Worm (Caenorhabditis elegans) whole organism, young adult: ENCODE measurements around the gene C55C3.1.

ENCODE experiments used
- C17E4.6 ChIP-seq: fragments of 200-800 bp; sonication (Bioruptor generic); IDR thresholded peaks from 2 replicates; pipeline ENCODE4 v1.3.6; 2022; ENCODE audit warnings: missing genetic modification reagents, missing genetic modification characterization, missing compliant biosample characterization
- D2030.7 ChIP-seq: fragments of 200-800 bp; sonication (Bioruptor generic); IDR thresholded peaks from 2 replicates; pipeline ENCODE4 v1.3.6; 2022; ENCODE audit warnings: missing genetic modification reagents, missing genetic modification characterization, missing compliant biosample characterization
- F23B12.7 ChIP-seq: sonication (generic microtip); optimal IDR thresholded peaks from 2 replicates; lab custom pipeline; 2017; ENCODE audit warnings: missing genetic modification characterization, mild to moderate bottlenecking, missing compliant biosample characterization, antibody characterized with exemption, moderate library complexity; ENCODE audit not compliant: insufficient read depth
- F37B4.10 ChIP-seq: fragments of 200-800 bp; sonication (Bioruptor generic); IDR thresholded peaks from 2 replicates; pipeline ENCODE4 v1.3.6; 2022; ENCODE audit warnings: missing genetic modification characterization, missing compliant biosample characterization
- Y53G8AR.9 ChIP-seq: fragments of 200-800 bp; sonication (Bioruptor generic); conservative IDR thresholded peaks from 2 replicates; pipeline ENCODE4 v1.3.6; 2022; ENCODE audit warnings: missing genetic modification reagents, missing genetic modification characterization, missing compliant biosample characterization
- aptf-2 ChIP-seq: fragments of 200-800 bp; sonication (Bioruptor generic); conservative IDR thresholded peaks from 2 replicates; pipeline ENCODE4 v1.3.6; 2022; ENCODE audit warnings: missing genetic modification reagents, missing genetic modification characterization, missing compliant biosample characterization
- aptf-3 ChIP-seq: fragments of 200-800 bp; sonication (Bioruptor generic); IDR thresholded peaks from 2 replicates; pipeline ENCODE4 v1.3.6; 2022; ENCODE audit warnings: missing genetic modification characterization, missing compliant biosample characterization
- attf-6 ChIP-seq: fragments of 200-800 bp; sonication (Bioruptor generic); IDR thresholded peaks from 2 replicates; pipeline ENCODE4 v1.3.6; 2022; ENCODE audit warnings: missing genetic modification reagents, missing genetic modification characterization, missing compliant biosample characterization
- bed-1 ChIP-seq: fragments of 200-800 bp; sonication (Bioruptor generic); IDR thresholded peaks from 2 replicates; pipeline ENCODE4 v1.3.6; 2022; ENCODE audit warnings: missing genetic modification reagents, missing genetic modification characterization, missing compliant biosample characterization
- ceh-91 ChIP-seq: fragments of 200-800 bp; sonication (Bioruptor generic); IDR thresholded peaks from 2 replicates; pipeline ENCODE4 v1.3.6; 2022; ENCODE audit warnings: missing genetic modification reagents, missing genetic modification characterization, missing compliant biosample characterization
- egl-18 ChIP-seq: fragments of 200-800 bp; sonication (Bioruptor generic); IDR thresholded peaks from 2 replicates; pipeline ENCODE4 v1.3.6; 2022; ENCODE audit warnings: missing genetic modification reagents, missing genetic modification characterization, missing compliant biosample characterization
- hmg-1.2 ChIP-seq: fragments of 200-800 bp; sonication (Bioruptor generic); IDR thresholded peaks from 2 replicates; pipeline ENCODE4 v1.3.6; 2022; ENCODE audit warnings: missing genetic modification reagents, missing genetic modification characterization, missing compliant biosample characterization
- hmg-20 ChIP-seq: fragments of 200-800 bp; sonication (Bioruptor generic); IDR thresholded peaks from 2 replicates; pipeline ENCODE4 v1.3.6; 2022; ENCODE audit warnings: missing genetic modification reagents, missing genetic modification characterization, missing compliant biosample characterization
- hsf-1 ChIP-seq: fragments of 200-800 bp; sonication (Bioruptor generic); IDR thresholded peaks from 2 replicates; pipeline ENCODE4 v1.3.6; 2022; ENCODE audit warnings: missing genetic modification reagents, missing genetic modification characterization, missing compliant biosample characterization
- lin-40 ChIP-seq: sonication (generic microtip); optimal IDR thresholded peaks from 2 replicates; lab custom pipeline; 2016; ENCODE audit warnings: missing genetic modification characterization, mild to moderate bottlenecking, missing compliant biosample characterization, missing genotype, missing genetic modification reagents
- madf-8 ChIP-seq: fragments of 200-800 bp; sonication (Bioruptor generic); conservative IDR thresholded peaks from 2 replicates; pipeline ENCODE4 v1.3.6; 2022; ENCODE audit warnings: missing genetic modification reagents, missing genetic modification characterization, missing compliant biosample characterization
- mel-28 ChIP-seq: sonication (generic microtip); optimal IDR thresholded peaks from 2 replicates; lab custom pipeline; 2016; ENCODE audit warnings: borderline replicate concordance, mild to moderate bottlenecking, missing genetic modification characterization, missing compliant biosample characterization
- mes-4 ChIP-seq: sonication (generic microtip); optimal IDR thresholded peaks from 2 replicates; lab custom pipeline; 2016; ENCODE audit warnings: missing genotype, missing genetic modification characterization, missing compliant biosample characterization
- nfya-1 ChIP-seq: sonication (generic microtip); optimal IDR thresholded peaks from 2 replicates; lab custom pipeline; 2017; ENCODE audit warnings: antibody characterized with exemption, missing compliant biosample characterization, missing genetic modification characterization, borderline replicate concordance; ENCODE audit not compliant: insufficient read depth
- nfyb-1 ChIP-seq: fragments of 200-800 bp; sonication (Bioruptor generic); IDR thresholded peaks from 2 replicates; pipeline ENCODE4 v1.3.6; 2022; ENCODE audit warnings: missing genetic modification reagents, missing genetic modification characterization, missing compliant biosample characterization
- nhr-120 ChIP-seq: fragments of 200-800 bp; sonication (Bioruptor generic); IDR thresholded peaks from 2 replicates; pipeline ENCODE4 v1.3.6; 2022; ENCODE audit warnings: missing genetic modification characterization, missing compliant biosample characterization
- nhr-179 ChIP-seq: sonication (generic microtip); optimal IDR thresholded peaks from 2 replicates; lab custom pipeline; 2016; ENCODE audit warnings: mild to moderate bottlenecking, missing genetic modification characterization, missing compliant biosample characterization
- nhr-80 ChIP-seq: sonication (generic microtip); optimal IDR thresholded peaks from 2 replicates; lab custom pipeline; 2016; ENCODE audit warnings: missing genetic modification characterization, missing compliant biosample characterization
- somi-1 ChIP-seq: fragments of 200-800 bp; sonication (Bioruptor generic); optimal IDR thresholded peaks from 2 replicates; lab custom pipeline; 2018; ENCODE audit warnings: mild to moderate bottlenecking, missing genetic modification characterization, missing compliant biosample characterization
- tbp1 ChIP-seq: fragments of 200-800 bp; sonication (Bioruptor generic); optimal IDR thresholded peaks from 2 replicates; lab custom pipeline; 2018; ENCODE audit warnings: mild to moderate bottlenecking, missing genetic modification characterization, missing compliant biosample characterization
- tbx-9 ChIP-seq: sonication (generic microtip); optimal IDR thresholded peaks from 2 replicates; lab custom pipeline; 2016; ENCODE audit warnings: borderline replicate concordance, missing genetic modification characterization, inconsistent platforms, missing compliant biosample characterization
- unc-62 ChIP-seq: fragments of 150-350 bp; optimal IDR thresholded peaks from 2 replicates; lab custom pipeline; 2014; ENCODE audit warnings: missing biosample characterization, missing genetic modification reagents, missing genetic modification characterization
- zfh-2 ChIP-seq: fragments of 200-800 bp; sonication (Bioruptor generic); conservative IDR thresholded peaks from 2 replicates; pipeline ENCODE4 v1.3.6; 2022; ENCODE audit warnings: missing genetic modification reagents, missing genetic modification characterization, missing compliant biosample characterization
- ztf-25 ChIP-seq: fragments of 200-800 bp; sonication (Bioruptor generic); IDR thresholded peaks from 2 replicates; pipeline ENCODE4 v1.3.6; 2022; ENCODE audit warnings: missing genetic modification reagents, missing genetic modification characterization, missing compliant biosample characterization
- ztf-28 ChIP-seq: fragments of 200-800 bp; sonication (Bioruptor generic); IDR thresholded peaks from 2 replicates; pipeline ENCODE4 v1.3.6; 2022; ENCODE audit warnings: missing genetic modification reagents, missing genetic modification characterization, missing compliant biosample characterization

C55C3.1 gene

ce11 chrIV:5731597-5731996 is 22.7 kb downstream of the C55C3.1 start, which contains the start of gene H35B03.2 (continued):
- no peak for TF ChIP-seq mes-4

- TF ChIP-seq nfya-1 (tag; lab: Kevin White, UChicago) = no peak
- TF ChIP-seq aptf-3 (GFP tag; lab: Robert Waterston, UW) = no peak
- TF ChIP-seq mel-28 (tag; lab: Kevin White, UChicago) = no peak
- no peak for TF ChIP-seq ztf-28 (GFP tag; lab: Robert Waterston, UW)
- TF ChIP-seq ztf-25 (GFP tag; lab: Robert Waterston, UW) = no peak
- TF ChIP-seq F23B12.7 (tag; lab: Kevin White, UChicago) = no peak
- TF ChIP-seq attf-6 (GFP tag; lab: Robert Waterston, UW) = no peak
- no peak for TF ChIP-seq hsf-1 (GFP tag; lab: Robert Waterston, UW)
- TF ChIP-seq lin-40 (tag; lab: Kevin White, UChicago) = no peak
- no peak for TF ChIP-seq nhr-120
- TF ChIP-seq D2030.7 (GFP tag; lab: Robert Waterston, UW) = no peak
- no peak for TF ChIP-seq egl-18
- no peak for TF ChIP-seq madf-8 (GFP tag; lab: Robert Waterston, UW)
- no peak for TF ChIP-seq ceh-91
Observed at ce11 chrIV:5734720-5735119, 25.8 kb downstream of the C55C3.1 start, which contains the start of gene cpg-18. Gene cpg-18 (plus strand): TSS chrIV:5735020.

- no peak for TF ChIP-seq hmg-1.2
- no peak for TF ChIP-seq zfh-2 (GFP tag; lab: Robert Waterston, UW)
Observed at ce11 chrIV:5741045-5741444, 32.1 kb downstream of the C55C3.1 start, which contains the start of gene chil-11. Gene chil-11 (plus strand): TSS chrIV:5741345.

- TF ChIP-seq bed-1 (GFP tag; lab: Robert Waterston, UW) (no peak), nhr-80 (peak; percentile 12)
Observed at ce11 chrIV:5744114-5744513, 35.2 kb downstream of the C55C3.1 start, which contains the start of gene C45E5.1. Gene C45E5.1 (plus strand): TSS chrIV:5744403.

ce11 chrIV:5749874-5750273 is 41.0 kb downstream of the C55C3.1 start:
- no peak for TF ChIP-seq somi-1 (GFP tag; lab: Kevin White, UChicago)
- TF ChIP-seq ztf-25 (GFP tag; lab: Robert Waterston, UW) = no peak
- no peak for TF ChIP-seq tbp1 (GFP tag; lab: Kevin White, UChicago)
- TF ChIP-seq hmg-1.2 = peak; percentile 31; the same call in 1 of the 2 replicates
- no peak for TF ChIP-seq unc-62
- TF ChIP-seq nhr-80 = peak; percentile 24
- no peak for TF ChIP-seq D2030.7 (GFP tag; lab: Robert Waterston, UW)
- no peak for TF ChIP-seq aptf-2
- no peak for TF ChIP-seq tbx-9 (tag; lab: Kevin White, UChicago)
- TF ChIP-seq F37B4.10 (GFP tag; lab: Robert Waterston, UW) = 0 out of 2 replicates have a peak, but pooled peaks have one; percentile 28
- no peak for TF ChIP-seq C17E4.6 (GFP tag; lab: Robert Waterston, UW)
- TF ChIP-seq Y53G8AR.9 (GFP tag; lab: Robert Waterston, UW) = 0 out of 2 replicates have a peak, but pooled peaks have one; percentile 20
- TF ChIP-seq nhr-179 (tag; lab: Kevin White, UChicago) = no peak

ce11 chrIV:5751997-5752396 is 43.1 kb downstream of the C55C3.1 start:
- no peak for TF ChIP-seq hmg-20 (GFP tag; lab: Robert Waterston, UW)
- TF ChIP-seq nfyb-1 (GFP tag; lab: Robert Waterston, UW) = peak; percentile 70; the same call in 1 of the 2 replicates
- TF ChIP-seq tbx-9 (tag; lab: Kevin White, UChicago) = no peak
